Fruit fly (Drosophila melanogaster) whole organism, embryonic: ENCODE results near the gene CG13896.

ENCODE experiments used
- CG11085 ChIP-seq: fragments of 200-800 bp; sonication (Bioruptor generic); IDR thresholded peaks from 2 replicates; pipeline ENCODE4 v1.3.6; 2022; ENCODE audit warnings: missing biosample characterization, missing genetic modification characterization
- CG12219 ChIP-seq: fragments of 200-800 bp; sonication (Bioruptor generic); optimal IDR thresholded peaks from 3 replicates; lab custom pipeline; 2018; ENCODE audit warnings: missing biosample characterization, mild to moderate bottlenecking, missing genetic modification characterization
- CG17912 ChIP-seq: fragments of 200-800 bp; sonication (Bioruptor generic); optimal IDR thresholded peaks from 2 replicates; lab custom pipeline; 2018; ENCODE audit warnings: missing biosample characterization, mild to moderate bottlenecking, missing genetic modification characterization
- CG2120 ChIP-seq: fragments of 200-800 bp; sonication (Bioruptor generic); optimal IDR thresholded peaks from 3 replicates; lab custom pipeline; 2016; ENCODE audit warnings: missing biosample characterization, missing genetic modification characterization
- CG2129 ChIP-seq: fragments of 200-800 bp; sonication (Bioruptor generic); IDR thresholded peaks from 2 replicates; pipeline ENCODE4 v1.3.6; 2022; ENCODE audit warnings: missing biosample characterization, missing genetic modification characterization; ENCODE audit not compliant: partially characterized antibody
- CG3163 ChIP-seq: fragments of 200-800 bp; sonication (Bioruptor generic); optimal IDR thresholded peaks from 3 replicates; lab custom pipeline; 2016; ENCODE audit warnings: missing biosample characterization, missing genetic modification characterization
- CG32767 ChIP-seq: fragments of 200-800 bp; sonication (Bioruptor generic); IDR thresholded peaks from 2 replicates; pipeline ENCODE4 v1.3.6; 2022; ENCODE audit warnings: missing biosample characterization, missing genetic modification characterization
- CG3847 ChIP-seq: fragments of 200-800 bp; sonication (Bioruptor generic); IDR thresholded peaks from 2 replicates; pipeline ENCODE4 v1.3.6; 2022; ENCODE audit warnings: missing biosample characterization, missing genetic modification characterization
- CG3995 ChIP-seq: fragments of 200-800 bp; sonication (Bioruptor generic); optimal IDR thresholded peaks from 3 replicates; lab custom pipeline; 2016; ENCODE audit warnings: missing biosample characterization, missing genetic modification characterization
- CG4404 ChIP-seq: fragments of 200-800 bp; sonication (Bioruptor generic); IDR thresholded peaks from 2 replicates; pipeline ENCODE4 v1.3.6; 2022; ENCODE audit warnings: missing biosample characterization, missing genetic modification characterization
- CG6765 ChIP-seq: fragments of 200-800 bp; sonication (Bioruptor generic); optimal IDR thresholded peaks from 3 replicates; lab custom pipeline; 2017; ENCODE audit warnings: missing biosample characterization, mild to moderate bottlenecking, missing genetic modification characterization
- CG8944 ChIP-seq: fragments of 200-800 bp; sonication (Bioruptor generic); optimal IDR thresholded peaks from 3 replicates; lab custom pipeline; 2016; ENCODE audit warnings: missing biosample characterization, missing genetic modification characterization
- CG9817 ChIP-seq: fragments of 200-800 bp; sonication (Bioruptor generic); optimal IDR thresholded peaks from 2 replicates; lab custom pipeline; 2018; ENCODE audit warnings: missing biosample characterization, mild to moderate bottlenecking, missing genetic modification characterization, moderate library complexity
- CHES-1-like ChIP-seq: fragments of 200-800 bp; sonication (Bioruptor generic); optimal IDR thresholded peaks from 2 replicates; lab custom pipeline; 2016; ENCODE audit warnings: missing biosample characterization, missing genetic modification characterization
- CrebB ChIP-seq: fragments of 200-800 bp; sonication (Bioruptor generic); optimal IDR thresholded peaks from 3 replicates; lab custom pipeline; 2018; ENCODE audit warnings: missing biosample characterization, mild to moderate bottlenecking, missing genetic modification characterization
- D19A ChIP-seq: fragments of 200-800 bp; optimal IDR thresholded peaks from 3 replicates; lab custom pipeline; 2019; ENCODE audit warnings: missing biosample characterization, mild to moderate bottlenecking, missing genetic modification characterization, moderate library complexity
- Dbx ChIP-seq: fragments of 200-800 bp; sonication (Bioruptor generic); IDR thresholded peaks from 3 replicates; pipeline ENCODE4 v1.3.6; 2022; ENCODE audit warnings: missing biosample characterization, missing genetic modification characterization
- Drgx ChIP-seq: fragments of 200-800 bp; sonication (Bioruptor generic); IDR thresholded peaks from 2 replicates; pipeline ENCODE4 v1.3.6; 2022; ENCODE audit warnings: missing biosample characterization, missing genetic modification characterization
- Hand ChIP-seq: fragments of 200-800 bp; sonication (Bioruptor generic); optimal IDR thresholded peaks from 2 replicates; lab custom pipeline; 2017; ENCODE audit warnings: mild to moderate bottlenecking, missing biosample characterization, missing genetic modification reagents, missing genetic modification characterization
- Hr78 ChIP-seq, 2 experiments: fragments of 200-800 bp in 1 of 2; fragments of >200 bp in 1 of 2; sonication (Bioruptor generic) in 1 of 2; optimal IDR thresholded peaks; 2 replicates each; lab custom pipeline; 2017 to 2019; ENCODE audit warnings: missing biosample characterization in 2 of 2, missing genetic modification characterization in 2 of 2, mild to moderate bottlenecking in 1 of 2, moderate library complexity in 1 of 2
- Kr ChIP-seq: fragments of 200-800 bp; sonication (Bioruptor generic); optimal IDR thresholded peaks from 2 replicates; lab custom pipeline; 2017; ENCODE audit warnings: missing biosample characterization, mild to moderate bottlenecking, missing genetic modification characterization
- Max ChIP-seq: fragments of 200-800 bp; sonication (Bioruptor generic); optimal IDR thresholded peaks from 2 replicates; lab custom pipeline; 2016; ENCODE audit warnings: missing biosample characterization, mild to moderate bottlenecking, missing genetic modification characterization
- Med ChIP-seq: fragments of 200-800 bp; sonication (Bioruptor generic); peaks from one replicate; lab custom pipeline; 2016; ENCODE audit warnings: missing biosample characterization, missing genetic modification characterization, mild to moderate bottlenecking, inconsistent platforms, moderate library complexity
- Nf-YB ChIP-seq: fragments of 200-800 bp; sonication (Bioruptor generic); optimal IDR thresholded peaks from 3 replicates; lab custom pipeline; 2019; ENCODE audit warnings: missing biosample characterization, mild to moderate bottlenecking, missing genetic modification characterization, moderate library complexity
- Nf-YC ChIP-seq: fragments of 200-800 bp; optimal IDR thresholded peaks from 3 replicates; lab custom pipeline; 2019; ENCODE audit warnings: missing biosample characterization, mild to moderate bottlenecking, missing genetic modification characterization, moderate library complexity
- Sry-β ChIP-seq: fragments of 200-800 bp; sonication (Bioruptor generic); optimal IDR thresholded peaks from 2 replicates; lab custom pipeline; 2018; ENCODE audit warnings: missing biosample characterization, mild to moderate bottlenecking, missing genetic modification characterization, moderate library complexity
- Ssrp ChIP-seq: fragments of 200-800 bp; sonication (Bioruptor generic); optimal IDR thresholded peaks from 2 replicates; lab custom pipeline; 2018; ENCODE audit warnings: missing biosample characterization, mild to moderate bottlenecking, missing genetic modification characterization, moderate library complexity
- Xbp1 ChIP-seq: fragments of 200-800 bp; sonication (Bioruptor generic); optimal IDR thresholded peaks from 3 replicates; lab custom pipeline; 2016; ENCODE audit warnings: missing biosample characterization, mild to moderate bottlenecking, missing genetic modification characterization
- al ChIP-seq: fragments of 200-800 bp; sonication (Bioruptor generic); IDR thresholded peaks from 2 replicates; pipeline ENCODE4 v1.3.6; 2022; ENCODE audit warnings: missing biosample characterization, missing genetic modification characterization
- ara ChIP-seq: fragments of 200-800 bp; sonication (Bioruptor generic); IDR thresholded peaks from 2 replicates; pipeline ENCODE4 v1.3.6; 2022; ENCODE audit warnings: missing biosample characterization, missing genetic modification characterization
- ash1 ChIP-seq: fragments of 200-800 bp; sonication (Bioruptor generic); optimal IDR thresholded peaks from 2 replicates; lab custom pipeline; 2018; ENCODE audit warnings: missing biosample characterization, mild to moderate bottlenecking, missing genetic modification characterization
- chm ChIP-seq: fragments of 200-800 bp; sonication (Bioruptor generic); IDR thresholded peaks from 2 replicates; pipeline ENCODE4 v1.3.6; 2022; ENCODE audit warnings: missing biosample characterization, missing genetic modification characterization
- dati ChIP-seq: fragments of 200-800 bp; sonication (Bioruptor generic); IDR thresholded peaks from 2 replicates; pipeline ENCODE4 v1.3.6; 2022; ENCODE audit warnings: missing biosample characterization, missing genetic modification characterization
- dmrt99B ChIP-seq: fragments of 200-800 bp; sonication (Bioruptor generic); optimal IDR thresholded peaks from 2 replicates; lab custom pipeline; 2018; ENCODE audit warnings: missing biosample characterization, mild to moderate bottlenecking, missing genetic modification characterization, moderate library complexity
- en ChIP-seq: fragments of 200-800 bp; sonication (Bioruptor generic); optimal IDR thresholded peaks from 2 replicates; lab custom pipeline; 2016; ENCODE audit warnings: missing biosample characterization, missing genetic modification characterization
- fd64A ChIP-seq: fragments of 200-800 bp; sonication (Bioruptor generic); optimal IDR thresholded peaks from 3 replicates; lab custom pipeline; 2018; ENCODE audit warnings: missing biosample characterization, mild to moderate bottlenecking, missing genetic modification characterization
- lola ChIP-seq, 3 experiments: fragments of >200 bp in 2 of 3; fragments of 200-800 bp in 1 of 3; sonication (Bioruptor generic) in 1 of 3; optimal IDR thresholded peaks; 2 replicates each; lab custom pipeline; 2017 to 2019; ENCODE audit warnings: missing biosample characterization in 3 of 3, missing genetic modification characterization in 3 of 3, mild to moderate bottlenecking in 1 of 3, moderate library complexity in 1 of 3
- mam ChIP-seq: fragments of 200-800 bp; sonication (Bioruptor generic); optimal IDR thresholded peaks from 3 replicates; lab custom pipeline; 2016; ENCODE audit warnings: missing biosample characterization, missing genetic modification characterization
- pb ChIP-seq: fragments of 200-800 bp; sonication (Bioruptor generic); optimal IDR thresholded peaks from 3 replicates; lab custom pipeline; 2016; ENCODE audit warnings: missing biosample characterization, missing genetic modification characterization
- phol ChIP-seq: fragments of 200-800 bp; sonication (Bioruptor generic); optimal IDR thresholded peaks from 3 replicates; lab custom pipeline; 2018; ENCODE audit warnings: missing biosample characterization, mild to moderate bottlenecking, missing genetic modification characterization, moderate library complexity
- pnt ChIP-seq: fragments of 200-800 bp; sonication (Bioruptor generic); optimal IDR thresholded peaks from 3 replicates; lab custom pipeline; 2016; ENCODE audit warnings: missing biosample characterization, missing genetic modification characterization
- ranshi ChIP-seq: fragments of 200-800 bp; sonication (Bioruptor generic); IDR thresholded peaks from 2 replicates; pipeline ENCODE4 v1.3.6; 2022; ENCODE audit warnings: missing biosample characterization, missing genetic modification characterization
- ro ChIP-seq: fragments of 200-800 bp; sonication (Bioruptor generic); IDR thresholded peaks from 2 replicates; pipeline ENCODE4 v1.3.6; 2022; ENCODE audit warnings: missing biosample characterization, missing genetic modification characterization
- salm ChIP-seq: fragments of 200-800 bp; sonication (Bioruptor generic); optimal IDR thresholded peaks from 2 replicates; lab custom pipeline; 2018; ENCODE audit warnings: missing biosample characterization, mild to moderate bottlenecking, missing genetic modification characterization
- sens-2 ChIP-seq: fragments of 200-800 bp; sonication (Bioruptor generic); IDR thresholded peaks from 2 replicates; pipeline ENCODE4 v1.3.6; 2022; ENCODE audit warnings: missing biosample characterization, missing genetic modification characterization
- stwl ChIP-seq: fragments of 200-800 bp; sonication (Bioruptor generic); optimal IDR thresholded peaks from 3 replicates; lab custom pipeline; 2018; ENCODE audit warnings: missing biosample characterization, mild to moderate bottlenecking, missing genetic modification characterization, moderate library complexity
- tgo ChIP-seq: fragments of 200-800 bp; sonication (Bioruptor generic); IDR thresholded peaks from 3 replicates; pipeline ENCODE4 v1.3.6; 2022; ENCODE audit warnings: missing biosample characterization, missing genetic modification characterization
- tll ChIP-seq, 2 experiments: fragments of 200-800 bp in 1 of 2; fragments of >200 bp in 1 of 2; sonication (Bioruptor generic) in 1 of 2; optimal IDR thresholded peaks; 2 replicates each; lab custom pipeline; 2017 to 2019; ENCODE audit warnings: missing biosample characterization in 2 of 2, missing genetic modification characterization in 2 of 2, mild to moderate bottlenecking in 1 of 2, moderate library complexity in 1 of 2
- usp ChIP-seq: fragments of >200 bp; optimal IDR thresholded peaks from 2 replicates; lab custom pipeline; 2017; ENCODE audit warnings: missing biosample characterization, missing genetic modification characterization
- vfl ChIP-seq: fragments of 200-800 bp; sonication (Bioruptor generic); optimal IDR thresholded peaks from 2 replicates; lab custom pipeline; 2016; ENCODE audit warnings: missing biosample characterization, missing genetic modification characterization

Gene CG13896

dm6 chr3L:699368-700150 is 12.1 kb downstream of the CG13896 start (continued):
- no peak for TF ChIP-seq stwl
- no peak for TF ChIP-seq vfl (GFP tag; lab: Kevin White, UChicago)
- TF ChIP-seq CG32767 (GFP tag; lab: Robert Waterston, UW): no peak
- TF ChIP-seq sens-2 (GFP tag; lab: Robert Waterston, UW): no peak
- TF ChIP-seq pb (GFP tag; lab: Kevin White, UChicago): no peak
- TF ChIP-seq CG17912: no peak
- no peak for TF ChIP-seq Drgx
- TF ChIP-seq ranshi (GFP tag; lab: Robert Waterston, UW): no peak
- peak; percentile 55 for TF ChIP-seq D19A (tag; lab: Kevin White, UChicago)
- TF ChIP-seq tll (GFP tag; optimal IDR thresholded peaks at IDR 0.05; lab: Kevin White, UChicago): peak; percentile 46 to 47
- TF ChIP-seq CG11085 (GFP tag; lab: Robert Waterston, UW): no peak
- TF ChIP-seq lola (GFP tag; optimal IDR thresholded peaks at IDR 0.05; lab: Kevin White, UChicago): peak in 1 of 3 experiments; percentile 68
- TF ChIP-seq Hr78 (GFP tag; optimal IDR thresholded peaks at IDR 0.05; lab: Kevin White, UChicago): no peak
- peak; percentile 31 for TF ChIP-seq CG9817 (tag; lab: Kevin White, UChicago)
- TF ChIP-seq CG2120: peak; percentile 63
- TF ChIP-seq Dbx (GFP tag; lab: Robert Waterston, UW): no peak
- TF ChIP-seq al (GFP tag; lab: Robert Waterston, UW): no peak
- TF ChIP-seq Med: peak; percentile 81
- no peak for TF ChIP-seq dati (GFP tag; lab: Robert Waterston, UW)
- TF ChIP-seq Kr (GFP tag; lab: Kevin White, UChicago): no peak
- TF ChIP-seq CG6765: no peak
- no peak for TF ChIP-seq salm (tag; lab: Kevin White, UChicago)
- peak; percentile 53 for TF ChIP-seq phol
- peak; percentile 48 for TF ChIP-seq Ssrp (tag; lab: Kevin White, UChicago)
- peak; percentile 30 for TF ChIP-seq mam (GFP tag; lab: Kevin White, UChicago)
- no peak for TF ChIP-seq ro
- no peak for TF ChIP-seq CG3847 (GFP tag; lab: Robert Waterston, UW)
- peak; percentile 0 for TF ChIP-seq Nf-YB (GFP tag; lab: Kevin White, UChicago)
- TF ChIP-seq ara: no peak
- TF ChIP-seq dmrt99B: no peak
- peak; percentile 99 for TF ChIP-seq Sry-β (GFP tag; lab: Kevin White, UChicago)
- TF ChIP-seq CHES-1-like: peak; percentile 17
- TF ChIP-seq ash1 (GFP tag; lab: Kevin White, UChicago): no peak
- no peak for TF ChIP-seq CG4404
- TF ChIP-seq CG12219 (GFP tag; lab: Kevin White, UChicago): no peak
- no peak for TF ChIP-seq CrebB
- no peak for TF ChIP-seq usp
- peak; percentile 28 for TF ChIP-seq Max (GFP tag; lab: Kevin White, UChicago)
- peak; percentile 34 for TF ChIP-seq Xbp1 (GFP tag; lab: Kevin White, UChicago)
- no peak for TF ChIP-seq CG3995
- peak; percentile 23 for TF ChIP-seq Nf-YC
- TF ChIP-seq fd64A (GFP tag; lab: Kevin White, UChicago): no peak
- TF ChIP-seq tgo (GFP tag; lab: Robert Waterston, UW): no peak
- no peak for TF ChIP-seq en (GFP tag; lab: Kevin White, UChicago)
- TF ChIP-seq CG2129 (GFP tag; lab: Robert Waterston, UW): no peak
- TF ChIP-seq CG3163 (GFP tag; lab: Kevin White, UChicago): no peak
- TF ChIP-seq Hand (GFP tag; lab: Kevin White, UChicago): peak; percentile 3
- TF ChIP-seq chm (GFP tag; lab: Robert Waterston, UW): peak; percentile 22; the same call in 1 of the 2 replicates
- no peak for TF ChIP-seq CG8944 (GFP tag; lab: Kevin White, UChicago)
- peak; percentile 24 for TF ChIP-seq pnt (GFP tag; lab: Kevin White, UChicago)
